Worm (Caenorhabditis elegans) whole organism, mixed stage, embryonic: ENCODE measurements around the gene nlp-41.

Experiments used
- M03D4.4 ChIP-seq: sonication (generic microtip); optimal IDR thresholded peaks from 2 replicates; lab custom pipeline; 2017; ENCODE audit warnings: mild to moderate bottlenecking, missing genetic modification characterization, missing compliant biosample characterization
- bed-3 ChIP-seq: fragments of 200-800 bp; sonication (Bioruptor generic); optimal IDR thresholded peaks from 3 replicates; lab custom pipeline; 2018; ENCODE audit warnings: mild to moderate bottlenecking, missing genetic modification characterization, moderate library complexity, missing compliant biosample characterization
- blmp-1 ChIP-seq: fragments of 150-350 bp; optimal IDR thresholded peaks from 2 replicates; lab custom pipeline; 2014; ENCODE audit warnings: missing biosample characterization, missing genetic modification characterization
- ceh-39 ChIP-seq: fragments of 150-350 bp; optimal IDR thresholded peaks from 2 replicates; lab custom pipeline; 2014; ENCODE audit warnings: missing biosample characterization, missing genetic modification characterization
- ceh-43 ChIP-seq: fragments of 200-800 bp; sonication (Bioruptor generic); optimal IDR thresholded peaks from 2 replicates; lab custom pipeline; 2018; ENCODE audit warnings: mild to moderate bottlenecking, missing genetic modification characterization, moderate library complexity, missing compliant biosample characterization
- ceh-83 ChIP-seq: fragments of 200-800 bp; sonication (Bioruptor generic); optimal IDR thresholded peaks from 2 replicates; lab custom pipeline; 2018; ENCODE audit warnings: mild to moderate bottlenecking, missing genetic modification characterization, missing compliant biosample characterization
- ces-1 ChIP-seq: fragments of 150-350 bp; optimal IDR thresholded peaks from 2 replicates; lab custom pipeline; 2014; ENCODE audit warnings: missing biosample characterization, missing genetic modification reagents, missing genetic modification characterization
- cnd-1 ChIP-seq: fragments of 200-800 bp; sonication (Bioruptor generic); optimal IDR thresholded peaks from 2 replicates; lab custom pipeline; 2018; ENCODE audit warnings: mild to moderate bottlenecking, missing genetic modification characterization, missing compliant biosample characterization
- drap-1 ChIP-seq: fragments of 200-800 bp; sonication (Bioruptor generic); optimal IDR thresholded peaks from 3 replicates; lab custom pipeline; 2018; ENCODE audit warnings: mild to moderate bottlenecking, missing genetic modification characterization, missing compliant biosample characterization
- elt-3 ChIP-seq: fragments of 150-350 bp; optimal IDR thresholded peaks from 2 replicates; lab custom pipeline; 2014; ENCODE audit warnings: missing biosample characterization, missing genetic modification characterization
- flh-1 ChIP-seq: fragments of 200-800 bp; sonication (Bioruptor generic); optimal IDR thresholded peaks from 2 replicates; lab custom pipeline; 2018; ENCODE audit warnings: mild to moderate bottlenecking, missing genetic modification characterization, moderate library complexity, missing compliant biosample characterization
- ham-2 ChIP-seq: fragments of 200-800 bp; sonication (Bioruptor generic); optimal IDR thresholded peaks from 2 replicates; lab custom pipeline; 2018; ENCODE audit warnings: mild to moderate bottlenecking, missing genetic modification characterization, missing compliant biosample characterization
- lin-13 ChIP-seq: fragments of 150-350 bp; optimal IDR thresholded peaks from 2 replicates; lab custom pipeline; 2014; ENCODE audit warnings: missing biosample characterization, missing genetic modification characterization
- lin-32 ChIP-seq: fragments of 200-800 bp; sonication (Bioruptor generic); optimal IDR thresholded peaks from 2 replicates; lab custom pipeline; 2018; ENCODE audit warnings: mild to moderate bottlenecking, missing genetic modification characterization, missing compliant biosample characterization
- lsy-2 ChIP-seq: fragments of 150-350 bp; optimal IDR thresholded peaks from 2 replicates; lab custom pipeline; 2014; ENCODE audit warnings: missing biosample characterization, missing genetic modification characterization
- mab-5 ChIP-seq: fragments of 150-350 bp; optimal IDR thresholded peaks from 2 replicates; lab custom pipeline; 2014; ENCODE audit warnings: missing biosample characterization, missing genetic modification characterization
- mep-1 ChIP-seq: fragments of 150-350 bp; optimal IDR thresholded peaks from 2 replicates; lab custom pipeline; 2017; ENCODE audit warnings: missing biosample characterization, missing genetic modification reagents, missing genetic modification characterization, inconsistent platforms
- mls-2 ChIP-seq: sonication (generic microtip); optimal IDR thresholded peaks from 2 replicates; lab custom pipeline; 2016; ENCODE audit warnings: mild to moderate bottlenecking, missing genetic modification characterization, moderate library complexity, missing compliant biosample characterization
- nhr-12 ChIP-seq: fragments of 150-350 bp; optimal IDR thresholded peaks from 2 replicates; lab custom pipeline; 2014; ENCODE audit warnings: missing biosample characterization, missing genetic modification characterization
- nhr-2 ChIP-seq: fragments of 150-350 bp; optimal IDR thresholded peaks from 2 replicates; lab custom pipeline; 2014; ENCODE audit warnings: missing biosample characterization, missing genetic modification characterization
- nhr-237 ChIP-seq: fragments of 150-350 bp; optimal IDR thresholded peaks from 2 replicates; lab custom pipeline; 2014; ENCODE audit warnings: missing biosample characterization, missing genetic modification characterization
- nhr-28 ChIP-seq: fragments of 150-350 bp; optimal IDR thresholded peaks from 2 replicates; lab custom pipeline; 2014; ENCODE audit warnings: missing biosample characterization, missing genetic modification characterization
- nhr-76 ChIP-seq: sonication (generic microtip); optimal IDR thresholded peaks from 2 replicates; lab custom pipeline; 2017; ENCODE audit warnings: missing biosample characterization, missing genetic modification characterization
- pha-4 ChIP-seq: fragments of 150-350 bp; optimal IDR thresholded peaks from 2 replicates; lab custom pipeline; 2018; ENCODE audit warnings: missing biosample characterization, missing genetic modification reagents, missing genetic modification characterization
- sem-2 ChIP-seq: fragments of 200-800 bp; sonication (Bioruptor generic); optimal IDR thresholded peaks from 2 replicates; lab custom pipeline; 2018; ENCODE audit warnings: mild to moderate bottlenecking, missing genetic modification characterization, missing compliant biosample characterization
- sptf-1 ChIP-seq: sonication (generic microtip); optimal IDR thresholded peaks from 2 replicates; lab custom pipeline; 2017; ENCODE audit warnings: mild to moderate bottlenecking, missing genetic modification characterization, moderate library complexity, missing compliant biosample characterization
- tbx-8 ChIP-seq: fragments of 200-800 bp; sonication (Bioruptor generic); optimal IDR thresholded peaks from 2 replicates; lab custom pipeline; 2018; ENCODE audit warnings: mild to moderate bottlenecking, missing genetic modification characterization, moderate library complexity, missing compliant biosample characterization
- unc-120 ChIP-seq: sonication (generic microtip); optimal IDR thresholded peaks from 2 replicates; lab custom pipeline; 2017; ENCODE audit warnings: missing genetic modification characterization, missing compliant biosample characterization; ENCODE audit not compliant: poor library complexity, severe bottlenecking
- unc-39 ChIP-seq: fragments of 150-350 bp; optimal IDR thresholded peaks from 2 replicates; lab custom pipeline; 2014; ENCODE audit warnings: missing biosample characterization, missing genetic modification characterization
- unc-62 ChIP-seq: fragments of 150-350 bp; optimal IDR thresholded peaks from 2 replicates; lab custom pipeline; 2014; ENCODE audit warnings: missing biosample characterization, missing genetic modification reagents, missing genetic modification characterization
- ztf-11 ChIP-seq: fragments of 150-350 bp; optimal IDR thresholded peaks from 2 replicates; lab custom pipeline; 2014; ENCODE audit warnings: missing biosample characterization, missing genetic modification characterization

nlp-41 gene

ce11 chrII:14574790-14575189 lies 24.1 kb downstream of the nlp-41 start:
- no peak for TF ChIP-seq lin-13 (tag; lab: Kevin White, UChicago)
- no peak for TF ChIP-seq ces-1 (GFP tag; lab: Kevin White, UChicago)
- no peak for TF ChIP-seq ceh-39 (tag; lab: Kevin White, UChicago)
- TF ChIP-seq blmp-1 (tag; lab: Kevin White, UChicago): no peak
- TF ChIP-seq nhr-28 (tag; lab: Kevin White, UChicago): no peak
- no peak for TF ChIP-seq nhr-2
- TF ChIP-seq ceh-83 (GFP tag; lab: Kevin White, UChicago): no peak
- TF ChIP-seq nhr-76 (tag; lab: Kevin White, UChicago): no peak
- TF ChIP-seq sptf-1 (tag; lab: Kevin White, UChicago): no peak
- no peak for TF ChIP-seq bed-3 (GFP tag; lab: Kevin White, UChicago)
- TF ChIP-seq unc-39 (tag; lab: Kevin White, UChicago): no peak
- no peak for TF ChIP-seq ham-2
- TF ChIP-seq M03D4.4: no peak
- TF ChIP-seq mep-1 (tag; lab: Kevin White, UChicago): no peak
- TF ChIP-seq unc-120: no peak

- TF ChIP-seq ceh-39 (tag; lab: Kevin White, UChicago) (no peak), ceh-83 (GFP tag; lab: Kevin White, UChicago) (no peak), nhr-12 (tag; lab: Kevin White, UChicago) (no peak), nhr-2 (no peak), tbx-8 (GFP tag; lab: Kevin White, UChicago) (no peak), sptf-1 (tag; lab: Kevin White, UChicago) (no peak), nhr-76 (tag; lab: Kevin White, UChicago) (no peak), ces-1 (GFP tag; lab: Kevin White, UChicago) (no peak), flh-1 (GFP tag; lab: Kevin White, UChicago) (no peak), elt-3 (tag; lab: Kevin White, UChicago) (no peak), lsy-2 (no peak), ham-2 (no peak), nhr-237 (tag; lab: Kevin White, UChicago) (no peak), mep-1 (tag; lab: Kevin White, UChicago) (no peak), mls-2 (tag; lab: Kevin White, UChicago) (no peak), cnd-1 (tag; lab: Kevin White, UChicago) (no peak), unc-120 (no peak)
These were observed 25.7 kb downstream of the nlp-41 start, which contains the start of gene C01G12.13 for ce11 chrII:14576429-14576828. TSS of gene C01G12.13 (plus strand) at chrII:14576729.

ce11 chrII:14578013-14578412 lies 27.3 kb downstream of the nlp-41 start, which contains the start of gene nspb-7:
TSS of gene nspb-7 (plus strand) at chrII:14578313.
- TF ChIP-seq nhr-76 (tag; lab: Kevin White, UChicago) (no peak), lsy-2 (no peak), ham-2 (no peak), cnd-1 (tag; lab: Kevin White, UChicago) (no peak), ztf-11 (tag; lab: Kevin White, UChicago) (no peak), lin-13 (tag; lab: Kevin White, UChicago) (no peak), M03D4.4 (no peak), flh-1 (GFP tag; lab: Kevin White, UChicago) (no peak), nhr-28 (tag; lab: Kevin White, UChicago) (no peak), lin-32 (GFP tag; lab: Kevin White, UChicago) (no peak), tbx-8 (GFP tag; lab: Kevin White, UChicago) (no peak), mls-2 (tag; lab: Kevin White, UChicago) (no peak), nhr-237 (tag; lab: Kevin White, UChicago) (no peak), sem-2 (GFP tag; lab: Kevin White, UChicago) (no peak), mep-1 (tag; lab: Kevin White, UChicago) (no peak), elt-3 (tag; lab: Kevin White, UChicago) (no peak)

- TF ChIP-seq nhr-28 (tag; lab: Kevin White, UChicago): no peak
- no peak for TF ChIP-seq mab-5
- no peak for TF ChIP-seq sptf-1 (tag; lab: Kevin White, UChicago)
- no peak for TF ChIP-seq drap-1 (GFP tag; lab: Kevin White, UChicago)
- no peak for TF ChIP-seq M03D4.4
- TF ChIP-seq mep-1 (tag; lab: Kevin White, UChicago): no peak
- TF ChIP-seq unc-39 (tag; lab: Kevin White, UChicago): no peak
- TF ChIP-seq sem-2 (GFP tag; lab: Kevin White, UChicago): no peak
- no peak for TF ChIP-seq ceh-83 (GFP tag; lab: Kevin White, UChicago)
- TF ChIP-seq nhr-237 (tag; lab: Kevin White, UChicago): no peak
- no peak for TF ChIP-seq cnd-1 (tag; lab: Kevin White, UChicago)
- no peak for TF ChIP-seq nhr-76 (tag; lab: Kevin White, UChicago)
- no peak for TF ChIP-seq pha-4 (tag; lab: Kevin White, UChicago)
- no peak for TF ChIP-seq ceh-43 (GFP tag; lab: Kevin White, UChicago)
- no peak for TF ChIP-seq unc-62 (GFP tag; lab: Kevin White, UChicago)
These were observed 28.0 kb downstream of the nlp-41 start, which contains the start of gene C01G12.9 for ce11 chrII:14578716-14579115. TSS of gene C01G12.9 (plus strand) at chrII:14579016.
